Fruit fly (Drosophila melanogaster) whole organism, pupa: ENCODE data around the gene Myc.

ENCODE experiments used
- CG13204 ChIP-seq: fragments of 200-800 bp; sonication (Bioruptor generic); optimal IDR thresholded peaks from 2 replicates; lab custom pipeline; 2018; ENCODE audit warnings: missing biosample characterization, mild to moderate bottlenecking, missing genetic modification characterization, moderate library complexity
- CG15710 ChIP-seq: fragments of 200-800 bp; sonication (Bioruptor generic); optimal IDR thresholded peaks from 2 replicates; lab custom pipeline; 2018; ENCODE audit warnings: missing biosample characterization, mild to moderate bottlenecking, missing genetic modification characterization, moderate library complexity
- CG17806 ChIP-seq: fragments of 200-800 bp; sonication (Bioruptor generic); optimal IDR thresholded peaks from 2 replicates; lab custom pipeline; 2018; ENCODE audit warnings: missing biosample characterization, mild to moderate bottlenecking, missing genetic modification characterization, moderate library complexity
- CG32121 ChIP-seq: fragments of 200-800 bp; sonication (Bioruptor generic); IDR thresholded peaks from 2 replicates; pipeline ENCODE4 v1.3.6; 2022; ENCODE audit warnings: missing biosample characterization, missing genetic modification characterization
- CG4496 ChIP-seq: fragments of 200-800 bp; sonication (Bioruptor generic); IDR thresholded peaks from 3 replicates; pipeline ENCODE4 v1.3.6; 2022; ENCODE audit warnings: missing biosample characterization, missing genetic modification characterization
- CG8159 ChIP-seq: fragments of 200-800 bp; sonication (Bioruptor generic); optimal IDR thresholded peaks from 3 replicates; lab custom pipeline; 2018; ENCODE audit warnings: missing biosample characterization, mild to moderate bottlenecking, missing genetic modification characterization, moderate library complexity
- CG8301 ChIP-seq: fragments of 200-800 bp; sonication (Bioruptor generic); optimal IDR thresholded peaks from 2 replicates; lab custom pipeline; 2018; ENCODE audit warnings: missing biosample characterization, mild to moderate bottlenecking, missing genetic modification characterization
- D1 ChIP-seq: fragments of 200-800 bp; sonication (Bioruptor generic); optimal IDR thresholded peaks from 2 replicates; lab custom pipeline; 2018; ENCODE audit warnings: missing biosample characterization, mild to moderate bottlenecking, missing genetic modification characterization, moderate library complexity
- EcR ChIP-seq: fragments of 200-800 bp; sonication (Bioruptor generic); optimal IDR thresholded peaks from 3 replicates; lab custom pipeline; 2019; ENCODE audit warnings: missing biosample characterization, missing genetic modification characterization, mild to moderate bottlenecking, moderate library complexity, missing genetic modification reagents
- Ets98B ChIP-seq: fragments of 200-800 bp; sonication (Bioruptor generic); IDR thresholded peaks from 2 replicates; pipeline ENCODE4 v1.3.6; 2022; ENCODE audit warnings: missing biosample characterization, missing genetic modification characterization
- Pif1B ChIP-seq: fragments of 200-800 bp; sonication (Bioruptor generic); optimal IDR thresholded peaks from 3 replicates; lab custom pipeline; 2016; ENCODE audit warnings: missing biosample characterization, missing genetic modification characterization
- fd96Ca ChIP-seq: fragments of 200-800 bp; sonication (Bioruptor generic); IDR thresholded peaks from 3 replicates; pipeline ENCODE4 v1.3.6; 2022; ENCODE audit warnings: missing biosample characterization, missing genetic modification characterization
- gl ChIP-seq: fragments of 200-800 bp; sonication (Bioruptor generic); optimal IDR thresholded peaks from 2 replicates; lab custom pipeline; 2018; ENCODE audit warnings: missing biosample characterization, mild to moderate bottlenecking, missing genetic modification characterization

dm6 chrX:3361675-3362074, 11.3 kb upstream of the Myc start:
- TF ChIP-seq fd96Ca (GFP tag; lab: Robert Waterston, UW) (no peak), D1 (no peak), gl (no peak), CG15710 (tag; lab: Kevin White, UChicago) (no peak), CG32121 (GFP tag; lab: Robert Waterston, UW) (no peak), CG13204 (GFP tag; lab: Kevin White, UChicago) (no peak), Pif1B (GFP tag; lab: Kevin White, UChicago) (no peak), CG8159 (no peak), CG8301 (tag; lab: Kevin White, UChicago) (no peak), CG4496 (GFP tag; lab: Robert Waterston, UW) (no peak), Ets98B (no peak), CG17806 (no peak), EcR (no peak)
